Fruit fly (Drosophila melanogaster) whole organism, prepupa: ENCODE data around the gene unk.

Source experiments
- Blimp-1 ChIP-seq: fragments of 200-800 bp; sonication (Bioruptor generic); optimal IDR thresholded peaks from 3 replicates; lab custom pipeline; 2017; ENCODE audit warnings: missing biosample characterization, missing genetic modification characterization, mild to moderate bottlenecking, moderate library complexity, missing genetic modification reagents
- CG16779 ChIP-seq: fragments of 200-800 bp; sonication (Bioruptor generic); optimal IDR thresholded peaks from 3 replicates; lab custom pipeline; 2017; ENCODE audit warnings: missing biosample characterization, mild to moderate bottlenecking, missing genetic modification characterization
- CG8632 ChIP-seq: fragments of 200-800 bp; sonication (Bioruptor generic); optimal IDR thresholded peaks from 3 replicates; lab custom pipeline; 2016; ENCODE audit warnings: missing biosample characterization, missing genetic modification characterization
- Eip93F ChIP-seq: fragments of 200-800 bp; sonication (Bioruptor generic); optimal IDR thresholded peaks from 2 replicates; lab custom pipeline; 2016; ENCODE audit warnings: missing biosample characterization, mild to moderate bottlenecking, missing genetic modification characterization
- dac ChIP-seq: fragments of 200-800 bp; sonication (Bioruptor generic); optimal IDR thresholded peaks from 2 replicates; lab custom pipeline; 2017; ENCODE audit warnings: missing biosample characterization, mild to moderate bottlenecking, missing genetic modification characterization
- salr ChIP-seq, 2 experiments: fragments of 200-800 bp; sonication (Bioruptor generic); optimal IDR thresholded peaks; 3 replicates each; lab custom pipeline; 2016 to 2018; ENCODE audit warnings: missing biosample characterization in 2 of 2, missing genetic modification characterization in 2 of 2, mild to moderate bottlenecking in 1 of 2

- TF ChIP-seq salr (GFP tag; optimal IDR thresholded peaks at IDR 0.05; lab: Kevin White, UChicago) (no peak), CG16779 (tag; lab: Kevin White, UChicago) (no peak), dac (no peak), Blimp-1 (no peak), CG8632 (peak; percentile 21), Eip93F (GFP tag; lab: Kevin White, UChicago) (no peak)
Observed at dm6 chr3R:23176445-23177087, 18.9 kb upstream of the unk start.
